Fruit fly (Drosophila melanogaster) whole organism, embryonic: ENCODE data around the gene CG7557.

ENCODE experiments used
- Atf3 ChIP-seq: fragments of 200-800 bp; sonication (Bioruptor generic); optimal IDR thresholded peaks from 3 replicates; lab custom pipeline; 2016; ENCODE audit warnings: missing biosample characterization, missing genetic modification characterization
- B-H1 ChIP-seq: fragments of 200-800 bp; sonication (Bioruptor generic); IDR thresholded peaks from 3 replicates; pipeline ENCODE4 v1.3.6; 2022; ENCODE audit warnings: missing biosample characterization, missing genetic modification characterization
- Bdp1 ChIP-seq: fragments of 200-800 bp; sonication (Bioruptor generic); optimal IDR thresholded peaks from 3 replicates; lab custom pipeline; 2016; ENCODE audit warnings: missing biosample characterization, missing genetic modification characterization
- Blimp-1 ChIP-seq: fragments of 200-800 bp; sonication (Bioruptor generic); optimal IDR thresholded peaks from 3 replicates; lab custom pipeline; 2018; ENCODE audit warnings: missing biosample characterization, missing genetic modification characterization, mild to moderate bottlenecking, moderate library complexity, missing genetic modification reagents
- Bteb2 ChIP-seq: fragments of 200-800 bp; sonication (Bioruptor generic); optimal IDR thresholded peaks from 2 replicates; lab custom pipeline; 2016; ENCODE audit warnings: missing biosample characterization, missing genetic modification characterization
- CG11456 ChIP-seq: fragments of 200-800 bp; sonication (Bioruptor generic); IDR thresholded peaks from 3 replicates; pipeline ENCODE4 v1.3.6; 2022; ENCODE audit warnings: missing biosample characterization, missing genetic modification characterization
- CG12219 ChIP-seq: fragments of 200-800 bp; sonication (Bioruptor generic); optimal IDR thresholded peaks from 3 replicates; lab custom pipeline; 2018; ENCODE audit warnings: missing biosample characterization, mild to moderate bottlenecking, missing genetic modification characterization
- CG12769 ChIP-seq: fragments of 200-800 bp; sonication (Bioruptor generic); optimal IDR thresholded peaks from 2 replicates; lab custom pipeline; 2019; ENCODE audit warnings: missing biosample characterization, mild to moderate bottlenecking, missing genetic modification characterization, moderate library complexity
- CG12942 ChIP-seq: fragments of 200-800 bp; sonication (Bioruptor generic); optimal IDR thresholded peaks from 3 replicates; lab custom pipeline; 2016; ENCODE audit warnings: missing biosample characterization, missing genetic modification characterization
- CG13624 ChIP-seq: fragments of 200-800 bp; sonication (Bioruptor generic); optimal IDR thresholded peaks from 2 replicates; lab custom pipeline; 2016; ENCODE audit warnings: missing biosample characterization, missing genetic modification characterization
- CG15073 ChIP-seq: fragments of 200-800 bp; sonication (Bioruptor generic); optimal IDR thresholded peaks from 2 replicates; lab custom pipeline; 2016; ENCODE audit warnings: missing biosample characterization, missing genetic modification characterization
- CG1647 ChIP-seq: fragments of 200-800 bp; sonication (Bioruptor generic); optimal IDR thresholded peaks from 3 replicates; lab custom pipeline; 2016; ENCODE audit warnings: missing biosample characterization, missing genetic modification characterization
- CG18599 ChIP-seq: fragments of 200-800 bp; sonication (Bioruptor generic); optimal IDR thresholded peaks from 3 replicates; lab custom pipeline; 2017; ENCODE audit warnings: missing biosample characterization, missing genetic modification characterization, mild to moderate bottlenecking, moderate library complexity, missing genetic modification reagents
- CG2116 ChIP-seq: fragments of 200-800 bp; sonication (Bioruptor generic); optimal IDR thresholded peaks from 3 replicates; lab custom pipeline; 2018; ENCODE audit warnings: missing biosample characterization, mild to moderate bottlenecking, missing genetic modification characterization
- CG2129 ChIP-seq: fragments of 200-800 bp; sonication (Bioruptor generic); IDR thresholded peaks from 2 replicates; pipeline ENCODE4 v1.3.6; 2022; ENCODE audit warnings: missing biosample characterization, missing genetic modification characterization; ENCODE audit not compliant: partially characterized antibody
- CG2199 ChIP-seq: fragments of 200-800 bp; sonication (Bioruptor generic); IDR thresholded peaks from 3 replicates; pipeline ENCODE4 v1.3.6; 2022; ENCODE audit warnings: missing biosample characterization, missing genetic modification characterization
- CG43689 ChIP-seq: fragments of 200-800 bp; sonication (Bioruptor generic); IDR thresholded peaks from 2 replicates; pipeline ENCODE4 v1.3.6; 2022; ENCODE audit warnings: missing biosample characterization, missing genetic modification characterization
- CG4854 ChIP-seq: fragments of 200-800 bp; sonication (Bioruptor generic); optimal IDR thresholded peaks from 2 replicates; lab custom pipeline; 2016; ENCODE audit warnings: missing biosample characterization, missing genetic modification characterization, inconsistent platforms
- CG6689 ChIP-seq: fragments of 200-800 bp; sonication (Bioruptor generic); IDR thresholded peaks from 2 replicates; pipeline ENCODE4 v1.3.6; 2022; ENCODE audit warnings: missing biosample characterization, missing genetic modification characterization
- CG7271 ChIP-seq: fragments of 200-800 bp; sonication (Bioruptor generic); optimal IDR thresholded peaks from 2 replicates; lab custom pipeline; 2018; ENCODE audit warnings: missing biosample characterization, mild to moderate bottlenecking, missing genetic modification characterization, moderate library complexity
- CrebB ChIP-seq: fragments of 200-800 bp; sonication (Bioruptor generic); optimal IDR thresholded peaks from 3 replicates; lab custom pipeline; 2018; ENCODE audit warnings: missing biosample characterization, mild to moderate bottlenecking, missing genetic modification characterization
- Dfd ChIP-seq, 2 experiments: fragments of >200 bp; optimal IDR thresholded peaks; 2 replicates each; lab custom pipeline; 2017; ENCODE audit warnings: missing biosample characterization in 2 of 2, missing genetic modification characterization in 2 of 2
- Dip3 ChIP-seq: fragments of 200-800 bp; sonication (Bioruptor generic); optimal IDR thresholded peaks from 3 replicates; lab custom pipeline; 2016; ENCODE audit warnings: missing biosample characterization, missing genetic modification characterization
- Doc3 ChIP-seq: fragments of 200-800 bp; sonication (Bioruptor generic); IDR thresholded peaks from 3 replicates; pipeline ENCODE4 v1.3.6; 2022; ENCODE audit warnings: missing biosample characterization, missing genetic modification characterization; ENCODE audit not compliant: partially characterized antibody
- Ets97D ChIP-seq: fragments of 200-800 bp; sonication (Bioruptor generic); optimal IDR thresholded peaks from 3 replicates; lab custom pipeline; 2016; ENCODE audit warnings: missing biosample characterization, missing genetic modification characterization
- HHEX ChIP-seq: fragments of 200-800 bp; sonication (Bioruptor generic); optimal IDR thresholded peaks from 3 replicates; lab custom pipeline; 2017; ENCODE audit warnings: missing biosample characterization, mild to moderate bottlenecking, missing genetic modification characterization, missing genetic modification reagents
- Hand ChIP-seq: fragments of 200-800 bp; sonication (Bioruptor generic); optimal IDR thresholded peaks from 2 replicates; lab custom pipeline; 2017; ENCODE audit warnings: mild to moderate bottlenecking, missing biosample characterization, missing genetic modification reagents, missing genetic modification characterization
- Max ChIP-seq: fragments of 200-800 bp; sonication (Bioruptor generic); optimal IDR thresholded peaks from 2 replicates; lab custom pipeline; 2016; ENCODE audit warnings: missing biosample characterization, mild to moderate bottlenecking, missing genetic modification characterization
- Nf-YA ChIP-seq: fragments of 200-800 bp; sonication (Bioruptor generic); IDR thresholded peaks from 2 replicates; pipeline ENCODE4 v1.3.6; 2022; ENCODE audit warnings: missing biosample characterization, missing genetic modification characterization
- Sry-δ ChIP-seq: fragments of 200-800 bp; sonication (Bioruptor generic); optimal IDR thresholded peaks from 2 replicates; lab custom pipeline; 2016; ENCODE audit warnings: missing biosample characterization, missing genetic modification characterization
- Ssrp ChIP-seq: fragments of 200-800 bp; sonication (Bioruptor generic); optimal IDR thresholded peaks from 2 replicates; lab custom pipeline; 2018; ENCODE audit warnings: missing biosample characterization, mild to moderate bottlenecking, missing genetic modification characterization, moderate library complexity
- az2 ChIP-seq: fragments of 200-800 bp; sonication (Bioruptor generic); optimal IDR thresholded peaks from 3 replicates; lab custom pipeline; 2016; ENCODE audit warnings: missing biosample characterization, missing genetic modification characterization
- cwo ChIP-seq: fragments of 200-800 bp; sonication (Bioruptor generic); optimal IDR thresholded peaks from 3 replicates; lab custom pipeline; 2017; ENCODE audit warnings: missing biosample characterization, missing genetic modification characterization, mild to moderate bottlenecking, moderate library complexity, missing genetic modification reagents
- dan ChIP-seq: fragments of 200-800 bp; sonication (Bioruptor generic); IDR thresholded peaks from 2 replicates; pipeline ENCODE4 v1.3.6; 2022; ENCODE audit warnings: missing biosample characterization, missing genetic modification characterization
- exex ChIP-seq: fragments of 200-800 bp; sonication (Bioruptor generic); optimal IDR thresholded peaks from 4 replicates; lab custom pipeline; 2018; ENCODE audit warnings: missing biosample characterization, mild to moderate bottlenecking, missing genetic modification characterization, moderate library complexity
- jing ChIP-seq: fragments of 200-800 bp; sonication (Bioruptor generic); optimal IDR thresholded peaks from 2 replicates; lab custom pipeline; 2018; ENCODE audit warnings: missing biosample characterization, mild to moderate bottlenecking, missing genetic modification characterization
- jumu ChIP-seq: fragments of 200-800 bp; sonication (Bioruptor generic); optimal IDR thresholded peaks from 3 replicates; lab custom pipeline; 2016; ENCODE audit warnings: missing biosample characterization, missing genetic modification characterization
- lab ChIP-seq: fragments of 200-800 bp; sonication (Bioruptor generic); optimal IDR thresholded peaks from 3 replicates; lab custom pipeline; 2017; ENCODE audit warnings: missing biosample characterization, missing genetic modification characterization, mild to moderate bottlenecking, moderate library complexity, missing genetic modification reagents
- mam ChIP-seq: fragments of 200-800 bp; sonication (Bioruptor generic); optimal IDR thresholded peaks from 3 replicates; lab custom pipeline; 2016; ENCODE audit warnings: missing biosample characterization, missing genetic modification characterization
- mirr ChIP-seq: fragments of 200-800 bp; sonication (Bioruptor generic); optimal IDR thresholded peaks from 3 replicates; lab custom pipeline; 2018; ENCODE audit warnings: missing biosample characterization, mild to moderate bottlenecking, missing genetic modification characterization
- org-1 ChIP-seq: fragments of 200-800 bp; sonication (Bioruptor generic); optimal IDR thresholded peaks from 2 replicates; lab custom pipeline; 2017; ENCODE audit warnings: missing biosample characterization, missing genetic modification characterization
- pan ChIP-seq, 4 experiments: fragments of >200 bp in 3 of 4; fragments of 200-800 bp in 1 of 4; sonication (Bioruptor generic) in 1 of 4; optimal IDR thresholded peaks in 3 of 4; IDR thresholded peaks in 1 of 4; 2 replicates each; pipeline versions ENCODE4 v1.3.6 to Lab custom; 2017 to 2022; ENCODE audit warnings: missing biosample characterization in 2 of 4, missing genetic modification characterization in 2 of 4, mixed read lengths in 1 of 4
- seq ChIP-seq: fragments of 200-800 bp; sonication (Bioruptor generic); IDR thresholded peaks from 2 replicates; pipeline ENCODE4 v1.3.6; 2022; ENCODE audit warnings: missing biosample characterization, missing genetic modification characterization
- slp2 ChIP-seq: fragments of 200-800 bp; sonication (Bioruptor generic); optimal IDR thresholded peaks from 2 replicates; lab custom pipeline; 2016; ENCODE audit warnings: missing biosample characterization, missing genetic modification characterization
- so ChIP-seq: fragments of 200-800 bp; sonication (Bioruptor generic); IDR thresholded peaks from 3 replicates; pipeline ENCODE4 v1.3.6; 2022; ENCODE audit warnings: missing biosample characterization, missing genetic modification characterization
- sr ChIP-seq: fragments of 200-800 bp; sonication (Bioruptor generic); IDR thresholded peaks from 3 replicates; pipeline ENCODE4 v1.3.6; 2022; ENCODE audit warnings: missing biosample characterization, missing genetic modification characterization
- tna ChIP-seq: fragments of 200-800 bp; sonication (Bioruptor generic); IDR thresholded peaks from 2 replicates; pipeline ENCODE4 v1.3.6; 2022; ENCODE audit warnings: missing biosample characterization, missing genetic modification characterization; ENCODE audit not compliant: partially characterized antibody
- trh ChIP-seq: fragments of 200-800 bp; sonication (Bioruptor generic); optimal IDR thresholded peaks from 2 replicates; lab custom pipeline; 2016; ENCODE audit warnings: missing biosample characterization, missing genetic modification characterization
- ttk ChIP-seq: fragments of 200-800 bp; sonication (Bioruptor generic); IDR thresholded peaks from 2 replicates; pipeline ENCODE4 v2.1.2; 2022; ENCODE audit warnings: missing biosample characterization, missing genetic modification characterization
- vfl ChIP-seq: fragments of 200-800 bp; sonication (Bioruptor generic); optimal IDR thresholded peaks from 2 replicates; lab custom pipeline; 2016; ENCODE audit warnings: missing biosample characterization, missing genetic modification characterization

CG7557 gene

dm6 chr3L:11421905-11422304 lies 23.1 kb upstream of the CG7557 start (continued):
- no peak for TF ChIP-seq so (GFP tag; lab: Robert Waterston, UW)
- TF ChIP-seq CrebB (tag; lab: Kevin White, UChicago): peak; percentile 3
- no peak for TF ChIP-seq B-H1
- TF ChIP-seq Ets97D: no peak
- TF ChIP-seq Ssrp (tag; lab: Kevin White, UChicago): no peak
- TF ChIP-seq mam (GFP tag; lab: Kevin White, UChicago): no peak
- peak; percentile 4 for TF ChIP-seq mirr (GFP tag; lab: Kevin White, UChicago)
- no peak for TF ChIP-seq CG18599
- TF ChIP-seq CG2129: no peak
- TF ChIP-seq CG2199: peak; percentile 22; the same call in 1 of the 3 replicates
- TF ChIP-seq jing (GFP tag; lab: Kevin White, UChicago): no peak
- TF ChIP-seq Max: no peak
- no peak for TF ChIP-seq pan (optimal IDR thresholded peaks at IDR 0.05; lab: Kevin White, UChicago)
- TF ChIP-seq pan (GFP tag; optimal IDR thresholded peaks at IDR 0.05 in 1 of 2, IDR thresholded peaks at IDR 0.05 in 1 of 2): no peak

dm6 chr3L:11422338-11422802 lies 22.6 kb upstream of the CG7557 start:
- TF ChIP-seq jumu (GFP tag; lab: Kevin White, UChicago) (peak; percentile 37), Doc3 (GFP tag; lab: Robert Waterston, UW) (no peak), Bdp1 (GFP tag; lab: Kevin White, UChicago) (peak; percentile 10), CG2116 (no peak), Dfd (GFP tag; optimal IDR thresholded peaks at IDR 0.05; lab: Kevin White, UChicago) (no peak), Nf-YA (GFP tag; lab: Robert Waterston, UW) (0 out of 2 replicates have a peak, but pooled peaks have one; percentile 29), vfl (GFP tag; lab: Kevin White, UChicago) (no peak), lab (GFP tag; lab: Kevin White, UChicago) (peak; percentile 76), CG12219 (peak; percentile 54), CG13624 (GFP tag; lab: Kevin White, UChicago) (peak; percentile 61), CG12942 (GFP tag; lab: Kevin White, UChicago) (peak; percentile 32), exex (tag; lab: Kevin White, UChicago) (peak; percentile 29), cwo (GFP tag; lab: Kevin White, UChicago) (peak; percentile 64), Atf3 (GFP tag; lab: Kevin White, UChicago) (peak; percentile 54), Bteb2 (GFP tag; lab: Kevin White, UChicago) (peak; percentile 29), B-H1 (peak; percentile 66), seq (GFP tag; lab: Robert Waterston, UW) (peak; percentile 69), CG15073 (no peak), slp2 (GFP tag; lab: Kevin White, UChicago) (peak; percentile 50), trh (GFP tag; lab: Kevin White, UChicago) (peak; percentile 49), dan (GFP tag; lab: Robert Waterston, UW) (no peak; the same call in 1 of the 2 replicates), org-1 (GFP tag; lab: Kevin White, UChicago) (peak; percentile 77), CG6689 (GFP tag; lab: Robert Waterston, UW) (peak; percentile 88), Blimp-1 (peak; percentile 87), HHEX (GFP tag; lab: Kevin White, UChicago) (peak; percentile 70), CG43689 (GFP tag; lab: Robert Waterston, UW) (peak; percentile 23; the same call in 1 of the 2 replicates), CG12769 (no peak), sr (GFP tag; lab: Robert Waterston, UW) (no peak), CG1647 (GFP tag; lab: Kevin White, UChicago) (no peak), CG4854 (GFP tag; lab: Kevin White, UChicago) (peak; percentile 45), Sry-δ (GFP tag; lab: Kevin White, UChicago) (peak; percentile 47), CG11456 (GFP tag; lab: Robert Waterston, UW) (peak; percentile 68; the same call in 2 of the 3 replicates), ttk (GFP tag; lab: Robert Waterston, UW) (peak; percentile 67; the same call in 1 of the 2 replicates), Dip3 (GFP tag; lab: Kevin White, UChicago) (no peak), Hand (peak; percentile 23), tna (GFP tag; lab: Robert Waterston, UW) (no peak), az2 (GFP tag; lab: Kevin White, UChicago) (peak; percentile 60), CG7271 (peak; percentile 15)
